Fruit fly (Drosophila melanogaster): ENCODE data around the gene CG4998.

The CG4998 gene

DNA sequence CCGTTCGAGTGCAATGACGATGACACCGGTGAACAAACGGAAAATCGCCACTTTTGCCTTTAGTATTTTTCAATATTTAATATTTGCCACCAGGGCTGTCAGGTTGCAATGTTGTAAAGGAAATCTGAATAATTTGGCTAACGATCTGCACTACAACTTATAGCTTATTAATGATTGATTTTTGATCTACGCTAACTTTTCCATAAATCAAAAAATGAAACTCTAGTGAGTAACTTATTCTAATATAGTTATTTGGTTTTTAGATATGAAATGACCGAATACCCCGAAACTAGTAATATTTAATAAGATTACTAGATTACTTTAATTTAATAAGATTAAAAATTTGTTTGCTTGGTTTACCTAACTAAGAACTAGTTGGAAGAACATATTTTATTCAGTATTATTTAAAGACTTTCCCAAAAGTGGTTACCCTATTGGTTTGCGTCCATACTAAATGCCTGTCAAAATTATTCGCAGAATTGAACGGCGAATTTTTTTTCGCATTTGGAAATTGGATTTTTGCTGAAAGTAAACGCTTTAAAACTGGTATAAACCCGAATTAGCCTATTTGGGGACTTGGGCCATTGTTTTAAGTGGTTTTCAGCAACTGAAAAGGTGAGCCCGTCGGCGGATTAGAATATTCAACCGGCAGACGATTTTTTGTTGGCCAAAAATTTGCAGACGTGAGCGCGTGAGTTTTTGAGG, 47.2 kb downstream of the CG4998 start, which contains the start of the genes Agpat3 and RAF2 (continued):
- TF ChIP-seq CG8290 (GFP tag; optimal IDR thresholded peaks at IDR 0.05) = no peak
- TF ChIP-seq CG8290 (tag; optimal IDR thresholded peaks at IDR 0.05) = peak in 1 of 2 experiments; percentile 9
- peak; percentile 14 for TF ChIP-seq CG18476 (GFP tag; optimal IDR thresholded peaks at IDR 0.05)
- peak; percentile 42 for TF ChIP-seq CG9437 (GFP tag; optimal IDR thresholded peaks at IDR 0.05)
- no peak for TF ChIP-seq onecut (GFP tag; IDR thresholded peaks at IDR 0.05)
- peak; percentile 15 for TF ChIP-seq CG15011 (GFP tag; optimal IDR thresholded peaks at IDR 0.05)
- TF ChIP-seq CG11093 (GFP tag; IDR thresholded peaks at IDR 0.05) = no peak
- peak; percentile 81 for TF ChIP-seq Abd-B (GFP tag; optimal IDR thresholded peaks at IDR 0.05)
- TF ChIP-seq CG10267 (tag; optimal IDR thresholded peaks at IDR 0.05) = peak; percentile 54
- TF ChIP-seq CG17361 (GFP tag; IDR thresholded peaks at IDR 0.05) = peak; percentile 77; the same call in 2 of the 3 replicates
- peak; percentile 33 for TF ChIP-seq Oli (tag; optimal IDR thresholded peaks at IDR 0.05)
- peak; percentile 62; the same call in 1 of the 2 replicates for TF ChIP-seq CG14441 (GFP tag; IDR thresholded peaks at IDR 0.05)
- peak; percentile 30 for TF ChIP-seq Fer3 (tag; optimal IDR thresholded peaks at IDR 0.05)
- peak in 1 of 2 experiments; percentile 43 for TF ChIP-seq dpn (GFP tag; optimal IDR thresholded peaks at IDR 0.05)
- TF ChIP-seq esg (GFP tag; conservative IDR thresholded peaks at IDR 0.05) = peak; percentile 57
- TF ChIP-seq Trl (optimal IDR thresholded peaks at IDR 0.05) = no peak
- peak; percentile 20 for TF ChIP-seq Trl (GFP tag; optimal IDR thresholded peaks at IDR 0.05)
- TF ChIP-seq inv (GFP tag; IDR thresholded peaks at IDR 0.05; ENCODE audit: partially characterized antibody) = no peak
- TF ChIP-seq Taf1 (GFP tag; IDR thresholded peaks at IDR 0.05) = no peak
- TF ChIP-seq Optix (GFP tag; IDR thresholded peaks at IDR 0.05) = no peak
- TF ChIP-seq fd64A (GFP tag; optimal IDR thresholded peaks at IDR 0.05) = no peak
- TF ChIP-seq Elba2 (GFP tag; optimal IDR thresholded peaks at IDR 0.05) = no peak
- TF ChIP-seq jing (GFP tag; optimal IDR thresholded peaks at IDR 0.05) = no peak
- peak; percentile 82 for TF ChIP-seq Med (GFP tag)
- no peak for TF ChIP-seq CG3065 (GFP tag; optimal IDR thresholded peaks at IDR 0.05)
- TF ChIP-seq CG17359 (tag; optimal IDR thresholded peaks at IDR 0.05) = peak; percentile 35
- peak; percentile 11 for TF ChIP-seq CG15696 (tag; optimal IDR thresholded peaks at IDR 0.05)
- peak; percentile 6 for TF ChIP-seq Nf-YB (GFP tag; optimal IDR thresholded peaks at IDR 0.05)
- TF ChIP-seq org-1 (GFP tag; optimal IDR thresholded peaks at IDR 0.05) = no peak
- TF ChIP-seq CG13894 (tag; optimal IDR thresholded peaks at IDR 0.05) = peak; percentile 33
- peak; percentile 46 for TF ChIP-seq Dek (tag; optimal IDR thresholded peaks at IDR 0.05)
- TF ChIP-seq zfh1 (GFP tag; IDR thresholded peaks at IDR 0.05) = peak; percentile 48; the same call in 1 of the 3 replicates
- peak; percentile 40 for TF ChIP-seq bab2 (GFP tag; optimal IDR thresholded peaks at IDR 0.05)
- TF ChIP-seq NfI (GFP tag; optimal IDR thresholded peaks at IDR 0.05) = peak; percentile 43
- TF ChIP-seq Drgx (GFP tag; IDR thresholded peaks at IDR 0.05) = peak; percentile 5; the same call in 1 of the 2 replicates
- 0 out of 2 replicates have a peak, but pooled peaks have one; percentile 49 for TF ChIP-seq CG14014 (GFP tag; IDR thresholded peaks at IDR 0.05)
- TF ChIP-seq CG2116 (GFP tag; optimal IDR thresholded peaks at IDR 0.05) = peak; percentile 45
- TF ChIP-seq CG7928 (GFP tag; optimal IDR thresholded peaks at IDR 0.05) = peak; percentile 17
- TF ChIP-seq CG15073 (GFP tag; optimal IDR thresholded peaks at IDR 0.05) = no peak
- TF ChIP-seq sisA (GFP tag; IDR thresholded peaks at IDR 0.05) = peak; percentile 51; the same call in 1 of the 2 replicates
- TF ChIP-seq CG2678 (tag; optimal IDR thresholded peaks at IDR 0.05) = peak; percentile 50
- TF ChIP-seq lmd (GFP tag; IDR thresholded peaks at IDR 0.05) = peak; percentile 67
- no peak for TF ChIP-seq luna (GFP tag; optimal IDR thresholded peaks at IDR 0.05)
- no peak for TF ChIP-seq bbx (GFP tag; IDR thresholded peaks at IDR 0.05; ENCODE audit: partially characterized antibody)
- TF ChIP-seq CG10274 (GFP tag; optimal IDR thresholded peaks at IDR 0.05) = no peak
- TF ChIP-seq bsh (GFP tag; optimal IDR thresholded peaks at IDR 0.05) = peak in 1 of 2 experiments; percentile 35
- TF ChIP-seq Dad (GFP tag; optimal IDR thresholded peaks at IDR 0.05) = peak; percentile 16
- TF ChIP-seq E2f1 (GFP tag; IDR thresholded peaks at IDR 0.05) = peak; percentile 52
- TF ChIP-seq bcd (GFP tag; optimal IDR thresholded peaks at IDR 0.05) = peak; percentile 36
- TF ChIP-seq mam (GFP tag; optimal IDR thresholded peaks at IDR 0.05) = peak; percentile 42
